Fruit fly (Drosophila melanogaster): ENCODE measurements around the gene TM9SF2.

The TM9SF2 gene

dm6 chr2L:20758847-20759465 is 24.8 kb upstream of the TM9SF2 start:
- TF ChIP-seq CG11762 (GFP tag; optimal IDR thresholded peaks at IDR 0.05; ENCODE audit: insufficient read depth) (peak; percentile 60), dac (GFP tag; optimal IDR thresholded peaks at IDR 0.05) (peak; percentile 70), CG3919 (GFP tag; optimal IDR thresholded peaks at IDR 0.05) (peak; percentile 69), spab (GFP tag; optimal IDR thresholded peaks at IDR 0.05) (peak; percentile 71), CG8319 (GFP tag; optimal IDR thresholded peaks at IDR 0.05) (peak; percentile 19), fd85E (GFP tag; optimal IDR thresholded peaks at IDR 0.05) (no peak), CG11902 (GFP tag; optimal IDR thresholded peaks at IDR 0.05) (no peak), CG6808 (GFP tag; optimal IDR thresholded peaks at IDR 0.05) (peak; percentile 70), Hr4 (GFP tag; optimal IDR thresholded peaks at IDR 0.05) (peak; percentile 80), Met (GFP tag; optimal IDR thresholded peaks at IDR 0.05) (peak; percentile 68), fkh (GFP tag; optimal IDR thresholded peaks at IDR 0.05) (no peak), Eip75B (GFP tag; optimal IDR thresholded peaks at IDR 0.05) (peak; percentile 69), esn (GFP tag; optimal IDR thresholded peaks at IDR 0.05) (peak; percentile 67), CG6163 (GFP tag; IDR thresholded peaks at IDR 0.05) (peak; percentile 85), CG6854 (GFP tag; optimal IDR thresholded peaks at IDR 0.05) (no peak), topi (GFP tag; optimal IDR thresholded peaks at IDR 0.05) (peak; percentile 66), Smox (GFP tag; optimal IDR thresholded peaks at IDR 0.05) (no peak), lz (GFP tag; optimal IDR thresholded peaks at IDR 0.05) (peak; percentile 62), OdsH (GFP tag; optimal IDR thresholded peaks at IDR 0.05) (peak; percentile 68), CG8632 (GFP tag; optimal IDR thresholded peaks at IDR 0.05) (peak; percentile 36), acj6 (GFP tag; optimal IDR thresholded peaks at IDR 0.05) (peak; percentile 66), fd59A (GFP tag; optimal IDR thresholded peaks at IDR 0.05) (peak; percentile 44), salr (GFP tag; optimal IDR thresholded peaks at IDR 0.05) (peak in 1 of 2 experiments; percentile 81), CG4318 (GFP tag; optimal IDR thresholded peaks at IDR 0.05) (peak; percentile 63), Sox14 (GFP tag; optimal IDR thresholded peaks at IDR 0.05) (peak; percentile 76), CG34406 (GFP tag; optimal IDR thresholded peaks at IDR 0.05) (peak; percentile 27), CG3032 (tag; optimal IDR thresholded peaks at IDR 0.05) (peak; percentile 71), CG31627 (GFP tag; optimal IDR thresholded peaks at IDR 0.05) (peak; percentile 64), Lpt (GFP tag; optimal IDR thresholded peaks at IDR 0.05) (peak; percentile 58), Ets96B (tag; optimal IDR thresholded peaks at IDR 0.05) (peak; percentile 73), Eip78C (GFP tag) (peak; percentile 87), CG8119 (GFP tag; IDR thresholded peaks at IDR 0.05) (peak; percentile 86), Sox15 (GFP tag; optimal IDR thresholded peaks at IDR 0.05) (no peak), Ets21C (GFP tag; optimal IDR thresholded peaks at IDR 0.05) (peak; percentile 6), cyc (GFP tag; optimal IDR thresholded peaks at IDR 0.05) (peak; percentile 52), CG9139 (GFP tag; optimal IDR thresholded peaks at IDR 0.05) (no peak), Hr39 (GFP tag; optimal IDR thresholded peaks at IDR 0.05) (peak; percentile 59), CG32006 (GFP tag; optimal IDR thresholded peaks at IDR 0.05) (peak; percentile 87), vri (GFP tag; optimal IDR thresholded peaks at IDR 0.05) (no peak), dsx (GFP tag; optimal IDR thresholded peaks at IDR 0.05; ENCODE audit: poor library complexity, severe bottlenecking) (no peak), CG15336 (GFP tag; IDR thresholded peaks at IDR 0.05) (peak; percentile 89), Sox102F (GFP tag; optimal IDR thresholded peaks at IDR 0.05) (peak; percentile 39), svp (GFP tag) (peak; percentile 73), CG1621 (tag; optimal IDR thresholded peaks at IDR 0.05) (no peak), Hr38 (GFP tag; optimal IDR thresholded peaks at IDR 0.05) (no peak), CG6792 (GFP tag; optimal IDR thresholded peaks at IDR 0.05) (peak; percentile 29), CG11294 (GFP tag; IDR thresholded peaks at IDR 0.05) (peak; percentile 66), CG10631 (GFP tag; optimal IDR thresholded peaks at IDR 0.05) (peak; percentile 57), Eip93F (GFP tag; optimal IDR thresholded peaks at IDR 0.05) (no peak), eg (GFP tag; IDR thresholded peaks at IDR 0.05) (peak; percentile 86), CG7368 (GFP tag; optimal IDR thresholded peaks at IDR 0.05) (peak; percentile 9), Gug (GFP tag; IDR thresholded peaks at IDR 0.05) (peak; percentile 75)

Measured in whole organism, prepupa.